Worm (Caenorhabditis elegans): ENCODE results near the gene Y116A8C.44.

DNA sequence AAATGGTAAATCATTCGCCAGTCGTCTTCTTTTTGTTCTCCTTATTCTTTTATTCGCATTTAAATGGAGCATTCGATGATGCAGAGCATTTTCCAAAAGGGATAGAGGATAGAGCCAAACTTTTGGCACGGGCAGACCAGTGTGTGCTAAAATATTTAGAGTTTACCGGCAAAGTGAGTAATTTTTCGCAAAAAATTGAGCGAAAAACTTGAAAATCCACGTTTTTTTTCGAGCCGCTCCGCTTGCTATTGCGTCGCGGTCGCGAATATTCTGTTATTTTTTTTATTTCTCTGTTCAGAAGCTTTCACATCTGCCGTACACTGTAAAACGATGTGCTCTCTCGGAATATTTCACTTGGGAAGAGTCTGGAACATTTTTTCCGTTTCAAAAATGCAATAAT lies 30.9 kb upstream of the Y116A8C.44 start, which contains the start of gene Y116A8C.43:
- peak; percentile 64 for TF ChIP-seq ama-1 (optimal IDR thresholded peaks at IDR 0.05)
- no peak for TF ChIP-seq tbx-37 (GFP tag; conservative IDR thresholded peaks at IDR 0.05)
- TF ChIP-seq scrt-1 (GFP tag; IDR thresholded peaks at IDR 0.05) = no peak
- no peak for TF ChIP-seq hnd-1 (tag; optimal IDR thresholded peaks at IDR 0.05)
- no peak for TF ChIP-seq hmbx-1 (tag; optimal IDR thresholded peaks at IDR 0.05)
- TF ChIP-seq ceh-36 (tag; optimal IDR thresholded peaks at IDR 0.05) = no peak

Measured in whole organism, early embryonic.